Fruit fly (Drosophila melanogaster): ENCODE data around the gene Lk6.
A peak's percentile ranks its signal among the peaks of the same experiment; 100 is the strongest.

The Lk6 gene

DNA sequence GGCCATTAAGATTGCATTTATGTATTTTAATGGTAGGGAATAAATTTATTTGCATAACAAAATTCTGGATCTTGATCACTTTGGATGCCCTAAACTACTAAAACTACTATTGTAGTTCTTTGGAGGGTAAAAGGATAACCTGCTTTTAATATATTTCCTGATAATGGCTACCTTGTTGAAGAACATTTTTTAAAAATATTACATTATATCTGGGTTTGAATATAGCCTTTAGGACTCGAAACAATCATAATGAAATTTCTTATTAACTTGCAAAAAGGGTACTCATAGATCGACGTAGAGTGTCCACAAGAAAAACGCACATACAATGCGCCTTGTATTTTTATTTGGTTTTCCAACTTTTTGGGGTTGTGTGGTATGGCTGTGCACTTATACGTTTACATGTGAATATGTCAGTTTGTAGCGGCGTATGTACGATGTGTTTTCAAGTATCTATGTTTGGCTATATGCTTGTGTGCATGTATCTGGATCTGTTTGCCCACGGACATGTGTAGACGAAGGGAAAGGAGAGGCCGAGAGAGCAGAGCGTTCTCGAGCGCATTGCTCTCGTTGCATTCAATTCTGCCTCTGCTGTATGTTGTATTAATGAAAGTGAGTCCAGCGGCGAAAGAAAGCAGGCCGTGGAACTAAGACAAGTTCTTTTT is 15.2 kb upstream of the Lk6 start (continued):
- peak in 1 of 2 experiments; percentile 14 for TF ChIP-seq Hr78 (GFP tag; optimal IDR thresholded peaks at IDR 0.05)
- peak in 1 of 2 experiments; percentile 77 for TF ChIP-seq tll (GFP tag; optimal IDR thresholded peaks at IDR 0.05)
- peak; percentile 76 for TF ChIP-seq CG10462 (GFP tag; optimal IDR thresholded peaks at IDR 0.05)
- no peak for TF ChIP-seq CG9215 (GFP tag; IDR thresholded peaks at IDR 0.05)
- TF ChIP-seq CG6854 (GFP tag; optimal IDR thresholded peaks at IDR 0.05) = no peak
- TF ChIP-seq Hmx (GFP tag; optimal IDR thresholded peaks at IDR 0.05) = peak; percentile 37
- peak; percentile 87 for TF ChIP-seq Med (GFP tag)
- no peak for TF ChIP-seq CG9876 (GFP tag; optimal IDR thresholded peaks at IDR 0.05)
- TF ChIP-seq CG8359 (GFP tag; optimal IDR thresholded peaks at IDR 0.05; ENCODE audit: borderline replicate concordance) = peak; percentile 76
- no peak for TF ChIP-seq zen2 (GFP tag; IDR thresholded peaks at IDR 0.05; ENCODE audit: partially characterized antibody)
- TF ChIP-seq lmd (GFP tag; IDR thresholded peaks at IDR 0.05) = peak; percentile 67; the same call in 1 of the 2 replicates
- TF ChIP-seq CG6791 (GFP tag; IDR thresholded peaks at IDR 0.05; ENCODE audit: partially characterized antibody) = no peak
- peak; percentile 68; the same call in 2 of the 3 replicates for TF ChIP-seq CG2199 (GFP tag; IDR thresholded peaks at IDR 0.05)
- peak; percentile 86 for TF ChIP-seq croc (GFP tag; conservative IDR thresholded peaks at IDR 0.05)
- TF ChIP-seq sim (GFP tag; IDR thresholded peaks at IDR 0.05) = 0 out of 2 replicates have a peak, but pooled peaks have one; percentile 31
- no peak for TF ChIP-seq CG2129 (GFP tag; IDR thresholded peaks at IDR 0.05; ENCODE audit: partially characterized antibody)
- TF ChIP-seq jing (GFP tag; optimal IDR thresholded peaks at IDR 0.05) = peak; percentile 78
- TF ChIP-seq tap (tag; optimal IDR thresholded peaks at IDR 0.05) = peak; percentile 43
- TF ChIP-seq ATbp (GFP tag; optimal IDR thresholded peaks at IDR 0.05) = peak; percentile 69
- peak; percentile 91 for TF ChIP-seq gsb-n (tag; optimal IDR thresholded peaks at IDR 0.05)
- peak; percentile 59 for TF ChIP-seq CG10366 (GFP tag; IDR thresholded peaks at IDR 0.05)
- peak; percentile 43; the same call in 1 of the 2 replicates for TF ChIP-seq CG7372 (GFP tag; IDR thresholded peaks at IDR 0.05)
- TF ChIP-seq chm (GFP tag; IDR thresholded peaks at IDR 0.05) = peak; percentile 39; the same call in 1 of the 2 replicates
- no peak for TF ChIP-seq pita (GFP tag; optimal IDR thresholded peaks at IDR 0.05)
- no peak for TF ChIP-seq inv (GFP tag; IDR thresholded peaks at IDR 0.05; ENCODE audit: partially characterized antibody)
- no peak for TF ChIP-seq CG16779 (GFP tag; IDR thresholded peaks at IDR 0.05)
- TF ChIP-seq CG10959 (GFP tag; IDR thresholded peaks at IDR 0.05) = peak; percentile 72
- peak; percentile 5 for TF ChIP-seq CG9817 (tag; optimal IDR thresholded peaks at IDR 0.05)
- peak; percentile 48 for TF ChIP-seq CG33213 (GFP tag; optimal IDR thresholded peaks at IDR 0.05)
- peak; percentile 48 for TF ChIP-seq CG6689 (GFP tag; IDR thresholded peaks at IDR 0.05)
- TF ChIP-seq fd64A (GFP tag; optimal IDR thresholded peaks at IDR 0.05) = no peak
- TF ChIP-seq lbe (GFP tag; optimal IDR thresholded peaks at IDR 0.05) = peak; percentile 79
- no peak for TF ChIP-seq eyg (GFP tag; optimal IDR thresholded peaks at IDR 0.05)
- peak; percentile 38 for TF ChIP-seq CG12219 (GFP tag; optimal IDR thresholded peaks at IDR 0.05)
- peak; percentile 14 for TF ChIP-seq mam (GFP tag; optimal IDR thresholded peaks at IDR 0.05)
- TF ChIP-seq Poxn (GFP tag; IDR thresholded peaks at IDR 0.05) = no peak
- peak; percentile 39 for TF ChIP-seq pum (GFP tag; optimal IDR thresholded peaks at IDR 0.05)
- no peak for TF ChIP-seq rib (GFP tag; IDR thresholded peaks at IDR 0.05)
- peak; percentile 76 for TF ChIP-seq CG13775 (GFP tag; optimal IDR thresholded peaks at IDR 0.05)
- peak; percentile 67 for TF ChIP-seq CG17568 (GFP tag; optimal IDR thresholded peaks at IDR 0.05)
- TF ChIP-seq CG17612 (GFP tag; IDR thresholded peaks at IDR 0.05) = no peak
- no peak for TF ChIP-seq zfh2 (GFP tag; optimal IDR thresholded peaks at IDR 0.05)
- peak; percentile 98 for TF ChIP-seq kni (GFP tag; optimal IDR thresholded peaks at IDR 0.05)
- no peak for TF ChIP-seq Neu2 (GFP tag; optimal IDR thresholded peaks at IDR 0.05; ENCODE audit: borderline replicate concordance)
- no peak for TF ChIP-seq Atf6 (GFP tag; IDR thresholded peaks at IDR 0.05)
- peak; percentile 19 for TF ChIP-seq NC2α (GFP tag; optimal IDR thresholded peaks at IDR 0.05)
- peak; percentile 87 for TF ChIP-seq CG8924 (tag; optimal IDR thresholded peaks at IDR 0.05)
- TF ChIP-seq ERR (GFP tag; optimal IDR thresholded peaks at IDR 0.05) = no peak
- no peak for TF ChIP-seq CG14860 (GFP tag; IDR thresholded peaks at IDR 0.05; ENCODE audit: partially characterized antibody)
